Worm (Caenorhabditis elegans): ENCODE measurements around the gene fipr-29.

Gene fipr-29

DNA sequence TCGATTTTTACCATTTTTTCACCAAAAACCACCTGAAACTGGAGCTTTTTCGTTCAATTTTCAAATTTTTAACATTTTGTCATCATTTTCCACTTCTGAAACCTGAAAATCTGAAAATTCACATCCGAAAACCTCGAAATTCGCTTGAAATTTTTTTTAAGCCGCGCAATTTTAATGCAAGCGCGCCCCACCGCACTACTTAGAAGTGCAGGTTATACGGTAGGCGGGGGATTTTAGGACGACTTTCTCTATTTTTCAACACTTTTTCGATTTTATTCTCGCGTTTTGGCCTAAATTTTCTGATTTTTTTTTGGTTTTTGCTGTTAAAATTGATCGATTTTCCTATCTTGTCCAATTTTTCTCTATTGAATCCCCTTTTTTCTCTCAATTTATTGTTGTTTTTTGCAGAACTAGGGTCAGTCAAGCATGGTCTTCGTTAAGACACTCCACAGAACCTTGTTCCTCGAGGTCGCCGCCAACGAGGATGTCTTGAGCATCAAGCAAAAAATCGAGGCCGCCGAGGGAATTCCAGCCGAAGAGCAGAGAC is 7.8 kb upstream of the fipr-29 start, which contains the start of gene ubl-1:
TSS of gene ubl-1 (plus strand) at position 402 of the 547 bp plus-strand sequence.
- no peak for TF ChIP-seq unc-62 (GFP tag; optimal IDR thresholded peaks at IDR 0.05)

DNA sequence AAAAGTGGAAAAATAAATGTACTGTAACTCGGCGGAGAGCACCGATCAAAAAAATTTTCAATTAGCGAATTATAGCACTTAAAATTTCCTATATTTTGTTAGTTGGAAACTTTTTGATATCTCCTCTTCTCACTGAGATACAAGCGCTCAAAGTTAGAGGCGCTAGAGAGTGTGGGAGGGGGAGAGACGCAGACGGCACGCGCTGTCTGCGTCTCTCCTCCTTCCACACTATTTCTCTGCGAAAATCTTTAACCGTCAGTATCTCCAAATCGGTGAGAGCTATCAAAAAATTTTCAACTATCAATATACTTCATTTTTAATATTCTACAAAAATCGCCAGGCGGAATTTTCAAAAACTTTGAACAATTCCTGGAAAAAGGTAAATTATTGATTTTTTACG is 6.6 kb upstream of the fipr-29 start:
- TF ChIP-seq unc-62 (GFP tag; optimal IDR thresholded peaks at IDR 0.05): no peak

DNA sequence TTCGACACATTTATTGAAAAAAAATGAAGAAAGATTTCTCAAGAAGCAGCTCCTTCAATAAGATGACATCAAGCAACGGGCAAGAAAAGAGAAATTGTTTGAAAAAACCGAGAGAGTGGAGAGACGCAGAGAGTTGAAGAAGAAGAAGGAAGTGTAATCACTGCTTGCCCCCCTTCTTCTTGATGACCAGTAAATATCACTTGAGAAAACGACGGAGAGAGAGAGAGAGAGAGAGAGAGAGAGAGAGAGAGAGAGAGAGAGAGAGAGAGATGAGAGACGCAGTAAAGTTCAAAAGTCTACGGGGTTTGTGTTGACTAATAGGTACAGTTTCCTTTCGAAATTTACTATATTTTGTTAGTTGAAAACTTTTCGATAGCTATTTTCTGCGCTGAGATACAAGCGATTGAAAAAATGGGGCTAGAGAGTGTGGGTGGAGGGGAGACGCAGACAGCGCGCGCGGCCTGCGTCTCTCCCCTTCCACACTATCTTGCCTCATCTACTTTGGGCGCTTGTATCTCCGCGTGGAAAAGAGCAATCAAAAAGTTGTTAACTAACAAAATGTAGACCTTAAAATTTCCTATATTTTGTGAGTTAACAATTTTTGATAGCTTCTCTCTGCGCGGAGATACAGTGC is 5.8 kb upstream of the fipr-29 start:
- TF ChIP-seq unc-62 (GFP tag; optimal IDR thresholded peaks at IDR 0.05): no peak

DNA sequence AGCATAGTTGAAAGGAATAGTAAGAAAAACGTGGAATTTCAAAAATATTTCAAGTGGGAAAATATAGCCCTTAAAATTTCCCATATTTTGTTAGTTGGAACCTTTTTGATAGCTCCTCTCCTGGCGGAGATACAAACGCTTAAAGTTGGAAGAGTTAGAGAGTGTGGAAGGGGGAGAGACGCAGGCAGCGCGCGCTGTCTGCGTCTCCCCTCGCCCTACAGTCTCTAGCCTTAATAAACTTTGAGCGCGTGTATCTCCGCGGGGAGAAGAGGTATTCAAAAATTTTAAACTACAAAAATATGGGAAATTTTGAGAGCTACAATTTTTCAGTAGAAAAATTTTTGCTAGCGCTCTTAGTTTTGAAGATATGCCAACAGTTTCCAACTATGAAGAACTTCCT is 4.4 kb upstream of the fipr-29 start:
- no peak for TF ChIP-seq unc-62 (GFP tag; optimal IDR thresholded peaks at IDR 0.05)

DNA sequence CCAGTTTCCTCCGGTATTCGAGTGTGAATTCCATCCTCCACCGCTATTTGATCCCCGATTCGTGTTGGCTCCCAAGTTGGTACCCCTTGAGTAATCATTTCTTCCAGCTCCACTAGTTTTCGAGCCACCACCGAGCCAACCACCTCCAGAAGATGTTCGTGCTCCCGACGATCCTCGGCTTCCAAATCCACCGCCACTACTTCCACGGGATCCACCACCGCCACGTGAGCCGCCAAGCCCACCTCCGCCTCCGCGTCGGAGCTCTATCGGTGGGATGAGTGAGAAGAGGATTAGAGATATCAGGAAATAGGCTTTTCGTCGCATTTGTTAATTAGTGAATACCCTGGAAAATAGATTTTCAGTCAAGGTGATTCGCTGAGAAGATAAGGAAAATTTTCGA is 3.8 kb upstream of the fipr-29 start, which contains the start of gene H06I04.6:
TSS of gene H06I04.6 (minus strand) at position 345 of the 400 bp plus-strand sequence.
- TF ChIP-seq unc-62 (GFP tag; optimal IDR thresholded peaks at IDR 0.05): no peak

DNA sequence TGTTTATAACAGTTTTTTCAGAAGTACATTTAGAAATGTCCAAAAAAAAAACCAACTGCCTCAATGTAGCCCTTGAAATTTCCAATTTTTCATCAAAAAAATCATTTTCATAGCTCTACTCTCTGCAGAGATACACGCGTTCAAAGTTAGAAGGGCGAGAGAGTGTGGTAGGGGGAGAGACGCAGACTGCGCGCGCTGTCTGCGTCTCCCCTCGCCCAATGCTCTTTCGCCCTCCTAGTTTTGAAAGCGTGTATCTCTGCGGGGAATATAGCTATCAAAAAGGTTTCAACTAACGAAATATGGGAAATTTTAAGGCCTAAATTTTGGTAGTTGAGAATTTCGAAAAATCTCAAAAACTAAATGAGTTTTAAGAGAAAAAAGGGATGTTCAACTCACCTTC is 3.4 kb upstream of the fipr-29 start:
- TF ChIP-seq unc-62 (GFP tag; optimal IDR thresholded peaks at IDR 0.05): no peak

DNA sequence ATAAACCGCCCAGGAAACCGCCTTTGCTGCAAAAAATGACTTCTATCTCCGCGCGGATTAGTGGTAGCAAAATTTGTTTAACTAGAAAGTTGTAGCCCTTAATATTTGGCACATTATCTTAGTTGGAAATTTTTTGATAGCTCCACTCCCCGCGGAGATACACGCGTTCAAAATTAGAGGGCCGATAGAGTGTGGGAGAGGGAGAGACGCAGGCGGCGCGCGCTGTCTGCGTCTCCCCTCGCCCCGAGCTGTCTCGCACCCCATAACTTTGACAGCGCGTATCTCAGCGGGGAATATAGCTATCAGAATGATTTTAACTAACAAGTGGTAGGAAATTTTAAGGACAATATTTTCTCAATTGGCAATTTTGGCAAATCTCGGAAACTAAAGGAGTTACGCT is 2.9 kb upstream of the fipr-29 start:
- TF ChIP-seq unc-62 (GFP tag; optimal IDR thresholded peaks at IDR 0.05): no peak

DNA sequence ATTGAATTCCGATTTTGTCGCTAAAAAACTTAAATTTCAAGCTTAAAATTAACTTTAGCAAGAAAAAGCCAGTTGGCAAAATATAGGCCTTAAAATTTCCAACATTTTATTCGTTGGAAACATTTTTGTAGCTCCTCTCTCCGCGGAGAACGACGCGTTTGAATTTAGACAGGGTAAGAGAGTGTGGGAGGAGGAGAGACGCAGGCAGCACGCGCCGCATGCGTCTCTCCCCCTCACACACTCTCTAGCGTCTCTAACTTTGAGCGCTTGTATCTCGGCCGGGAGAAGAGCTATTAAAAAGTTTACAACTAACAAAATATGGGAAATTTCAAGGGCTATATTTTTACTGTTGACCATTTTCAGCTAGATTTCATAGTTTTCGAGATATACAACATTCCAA is 1.1 kb upstream of the fipr-29 start:
- no peak for TF ChIP-seq unc-62 (GFP tag; optimal IDR thresholded peaks at IDR 0.05)

DNA sequence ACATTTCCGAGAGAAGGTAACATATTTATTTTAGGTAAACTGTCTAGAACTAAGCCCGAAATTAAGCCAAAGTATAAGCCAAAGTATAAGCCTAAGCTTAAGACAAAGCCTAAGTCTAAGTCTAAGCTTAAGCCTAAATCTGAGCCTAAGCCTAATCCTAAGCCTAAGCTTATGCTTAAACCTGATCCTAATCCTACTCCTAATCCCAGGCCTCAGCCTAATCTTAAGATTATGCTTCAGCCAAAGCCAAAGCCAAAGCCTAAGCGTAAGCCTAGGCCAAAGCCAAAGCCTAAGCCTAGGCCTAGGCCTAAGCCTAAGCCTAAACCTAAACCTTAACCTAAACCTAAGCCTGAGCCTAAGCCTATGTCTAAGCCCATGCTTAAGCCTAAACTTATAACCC is 4.3 kb downstream of the fipr-29 start:
- no peak for TF ChIP-seq unc-62 (GFP tag; optimal IDR thresholded peaks at IDR 0.05)

DNA sequence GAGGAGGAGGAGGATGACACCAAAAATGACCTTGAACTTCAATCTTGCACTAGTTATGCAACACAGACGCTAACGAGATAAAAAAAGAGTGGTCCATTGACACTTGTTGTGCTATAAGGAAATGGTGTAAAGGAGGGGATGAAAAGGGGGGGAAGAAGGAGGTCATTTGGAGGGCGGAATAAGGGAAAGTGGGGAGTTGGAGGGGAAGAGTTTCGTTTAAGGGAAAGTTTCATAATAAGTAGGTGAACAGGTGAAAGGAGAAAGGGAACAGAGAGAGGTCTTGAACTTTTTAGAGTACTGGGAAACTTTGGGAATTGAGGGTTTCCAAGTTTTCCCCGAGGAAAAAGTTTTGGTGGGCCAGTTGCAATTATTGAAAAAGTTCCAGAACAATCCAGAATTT is 12.3 kb downstream of the fipr-29 start:
- no peak for TF ChIP-seq unc-62 (GFP tag; optimal IDR thresholded peaks at IDR 0.05)

DNA sequence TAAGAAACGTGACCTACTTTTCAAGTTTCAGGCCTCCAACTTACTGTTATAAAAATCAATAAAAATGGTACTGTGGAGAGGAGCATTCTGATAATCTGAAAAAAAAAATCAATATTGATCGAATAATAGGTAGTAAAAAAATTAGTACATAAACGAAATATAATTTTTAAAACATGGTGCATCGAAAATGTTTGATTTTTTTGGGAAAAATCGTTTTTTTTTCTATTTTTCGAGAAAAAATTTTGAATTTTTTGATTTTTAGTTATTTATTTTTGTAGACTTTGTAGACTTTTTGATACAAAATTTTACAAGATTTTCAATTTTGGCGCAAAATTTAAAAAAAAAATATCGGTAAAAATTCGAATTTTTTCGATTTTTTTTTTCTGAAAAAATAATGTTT is 13.1 kb downstream of the fipr-29 start, which contains the start of gene cutl-25:
TSS of gene cutl-25 (minus strand) at position 101 of the 400 bp plus-strand sequence.
- TF ChIP-seq unc-62 (GFP tag; optimal IDR thresholded peaks at IDR 0.05): no peak

DNA sequence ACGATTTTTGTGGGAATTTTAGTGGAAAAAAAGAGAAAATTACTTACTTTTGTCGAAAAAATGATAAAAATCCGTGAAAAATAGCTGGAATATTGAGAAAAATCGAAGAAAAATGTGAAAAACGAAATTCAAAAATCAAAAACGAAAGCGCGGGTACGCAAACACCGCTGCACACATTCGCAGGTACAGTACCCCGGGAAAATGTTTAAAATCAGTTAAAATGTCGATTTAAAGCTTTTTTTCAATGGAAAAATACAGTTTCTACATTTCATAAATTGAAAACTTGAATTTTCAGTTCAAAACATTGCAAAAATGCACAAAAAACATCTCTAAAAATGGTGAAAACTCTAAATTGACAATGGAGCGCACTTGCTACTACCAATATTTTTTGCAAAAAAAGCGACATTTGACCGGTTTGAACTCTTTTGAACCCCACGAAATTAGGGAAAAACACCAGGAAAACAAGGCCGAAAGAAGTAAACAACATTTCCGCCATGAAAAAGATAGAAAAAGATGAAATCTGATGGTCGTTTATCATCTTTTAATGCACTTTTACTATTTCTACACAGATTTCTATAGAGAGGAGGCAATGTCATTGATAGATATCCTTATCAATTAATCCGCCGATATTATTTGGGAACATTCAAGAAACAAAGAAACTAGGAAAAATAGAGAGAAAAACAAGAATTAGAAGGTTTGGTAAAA is 19.3 kb downstream of the fipr-29 start, which contains the start of gene daf-2:
TSS of gene daf-2 (minus strand) at position 112 of the 705 bp plus-strand sequence.
- no peak for TF ChIP-seq unc-62 (GFP tag; optimal IDR thresholded peaks at IDR 0.05)

DNA sequence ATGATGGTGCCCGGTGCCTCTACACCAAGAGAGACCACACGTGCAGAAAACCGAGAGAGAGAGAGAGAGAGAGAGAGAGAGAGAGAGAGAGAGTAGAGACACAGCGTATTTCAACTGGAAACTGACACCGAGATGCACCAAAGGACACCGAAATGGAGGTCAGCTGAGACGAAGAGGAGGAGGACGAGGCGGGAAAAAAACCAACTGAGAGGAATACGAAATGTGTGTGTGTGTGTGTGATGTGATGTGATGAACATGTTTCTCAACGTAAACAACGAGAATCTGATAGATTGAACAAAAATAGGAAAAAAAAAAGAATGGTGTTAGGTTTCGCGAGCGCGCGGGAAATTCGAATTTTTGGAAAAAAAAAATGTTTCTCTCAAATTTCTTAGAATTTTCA is 22.8 kb downstream of the fipr-29 start:
- no peak for TF ChIP-seq unc-62 (GFP tag; optimal IDR thresholded peaks at IDR 0.05)

DNA sequence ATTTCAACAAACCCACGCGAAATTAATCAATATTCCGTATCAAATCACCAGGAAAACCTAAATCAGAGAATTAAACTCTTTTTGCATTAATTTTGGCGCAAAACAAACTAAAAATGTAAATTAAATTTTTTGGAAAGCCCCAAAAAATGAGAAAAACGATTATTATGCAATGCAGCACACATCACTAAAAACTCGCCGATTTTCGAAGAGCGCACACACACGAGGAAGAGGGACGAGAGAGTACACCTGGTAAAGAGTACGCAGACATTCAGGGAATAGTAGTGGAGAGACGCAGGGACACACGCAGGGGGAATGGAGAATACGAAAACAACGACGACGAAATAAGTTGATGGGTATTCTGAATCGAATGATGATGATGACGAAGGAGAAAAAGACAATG is 24.2 kb downstream of the fipr-29 start:
- TF ChIP-seq unc-62 (GFP tag; optimal IDR thresholded peaks at IDR 0.05): no peak

DNA sequence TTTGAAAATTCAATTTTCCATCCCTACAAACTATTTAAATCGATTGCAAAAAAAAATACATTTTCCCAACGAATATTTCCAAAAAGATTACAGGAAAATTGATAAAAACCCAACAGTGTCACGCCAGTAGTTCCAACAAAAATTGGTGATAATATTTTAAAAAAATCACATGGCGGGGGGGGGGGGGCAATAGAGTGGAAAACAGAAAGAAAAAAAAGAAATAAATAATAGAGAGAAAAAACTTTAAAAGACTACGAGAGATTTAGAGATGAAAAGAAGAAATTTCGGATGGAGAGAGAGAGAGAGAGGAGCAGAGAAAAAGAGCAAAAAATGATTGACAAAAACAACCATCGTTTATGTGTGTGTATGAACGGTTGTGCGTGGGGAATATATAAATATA is 25.7 kb downstream of the fipr-29 start:
- no peak for TF ChIP-seq unc-62 (GFP tag; optimal IDR thresholded peaks at IDR 0.05)

DNA sequence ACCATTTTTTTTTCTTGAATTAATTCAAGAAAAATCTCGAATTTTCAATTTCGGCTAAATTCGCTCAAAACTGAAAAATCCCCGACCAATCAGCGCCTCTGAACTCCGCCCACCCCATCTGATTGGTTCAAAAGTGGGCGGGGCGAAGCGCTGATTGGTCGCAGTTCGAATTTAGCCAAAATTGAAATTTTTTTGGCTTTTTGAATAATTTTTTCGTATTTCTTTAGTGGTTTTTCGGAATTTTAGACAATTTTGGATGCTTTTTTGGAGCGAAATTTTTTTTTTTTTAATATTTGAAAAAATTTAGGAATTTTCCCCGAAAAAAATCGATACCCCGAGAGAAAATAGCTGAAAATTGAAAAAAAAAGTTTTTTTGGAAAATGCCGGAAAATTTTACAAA is 26.2 kb downstream of the fipr-29 start:
- no peak for TF ChIP-seq unc-62 (GFP tag; optimal IDR thresholded peaks at IDR 0.05)

DNA sequence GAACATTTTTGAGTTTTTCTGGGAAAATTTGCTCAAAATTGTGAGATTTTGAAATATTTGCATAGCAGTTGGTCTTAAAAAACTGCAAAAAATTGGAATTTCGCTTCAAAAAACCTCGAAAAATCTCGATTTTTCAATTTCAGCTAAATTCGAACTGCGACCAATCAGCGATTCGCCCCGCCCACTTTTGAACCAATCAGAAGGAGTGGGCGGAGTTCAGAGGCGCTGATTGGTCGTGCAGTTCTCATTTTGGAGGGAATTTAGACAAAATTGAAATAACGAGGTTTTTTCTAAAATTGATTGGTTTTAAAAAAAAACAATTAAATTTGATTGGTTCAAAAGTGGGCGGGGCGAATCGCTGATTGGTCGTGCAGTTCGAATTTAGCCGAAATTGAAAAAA is 26.7 kb downstream of the fipr-29 start:
- no peak for TF ChIP-seq unc-62 (GFP tag; optimal IDR thresholded peaks at IDR 0.05)

Data from whole organism, dauer.